Worm (Caenorhabditis elegans) whole organism, mixed stage, embryonic: ENCODE measurements around the gene rde-1.

ENCODE experiments used
- M03D4.4 ChIP-seq: sonication (generic microtip); optimal IDR thresholded peaks from 2 replicates; lab custom pipeline; 2017; ENCODE audit warnings: mild to moderate bottlenecking, missing genetic modification characterization, missing compliant biosample characterization
- bed-3 ChIP-seq: fragments of 200-800 bp; sonication (Bioruptor generic); optimal IDR thresholded peaks from 3 replicates; lab custom pipeline; 2018; ENCODE audit warnings: mild to moderate bottlenecking, missing genetic modification characterization, moderate library complexity, missing compliant biosample characterization
- blmp-1 ChIP-seq: fragments of 150-350 bp; optimal IDR thresholded peaks from 2 replicates; lab custom pipeline; 2014; ENCODE audit warnings: missing biosample characterization, missing genetic modification characterization
- ceh-39 ChIP-seq: fragments of 150-350 bp; optimal IDR thresholded peaks from 2 replicates; lab custom pipeline; 2014; ENCODE audit warnings: missing biosample characterization, missing genetic modification characterization
- ceh-43 ChIP-seq: fragments of 200-800 bp; sonication (Bioruptor generic); optimal IDR thresholded peaks from 2 replicates; lab custom pipeline; 2018; ENCODE audit warnings: mild to moderate bottlenecking, missing genetic modification characterization, moderate library complexity, missing compliant biosample characterization
- ceh-83 ChIP-seq: fragments of 200-800 bp; sonication (Bioruptor generic); optimal IDR thresholded peaks from 2 replicates; lab custom pipeline; 2018; ENCODE audit warnings: mild to moderate bottlenecking, missing genetic modification characterization, missing compliant biosample characterization
- ces-1 ChIP-seq: fragments of 150-350 bp; optimal IDR thresholded peaks from 2 replicates; lab custom pipeline; 2014; ENCODE audit warnings: missing biosample characterization, missing genetic modification reagents, missing genetic modification characterization
- cnd-1 ChIP-seq: fragments of 200-800 bp; sonication (Bioruptor generic); optimal IDR thresholded peaks from 2 replicates; lab custom pipeline; 2018; ENCODE audit warnings: mild to moderate bottlenecking, missing genetic modification characterization, missing compliant biosample characterization
- drap-1 ChIP-seq: fragments of 200-800 bp; sonication (Bioruptor generic); optimal IDR thresholded peaks from 3 replicates; lab custom pipeline; 2018; ENCODE audit warnings: mild to moderate bottlenecking, missing genetic modification characterization, missing compliant biosample characterization
- elt-1 ChIP-seq: sonication (generic microtip); optimal IDR thresholded peaks from 2 replicates; lab custom pipeline; 2017; ENCODE audit warnings: missing genetic modification characterization, mild to moderate bottlenecking, missing compliant biosample characterization, antibody characterized with exemption, moderate library complexity, borderline replicate concordance; ENCODE audit not compliant: insufficient read depth
- elt-3 ChIP-seq: fragments of 150-350 bp; optimal IDR thresholded peaks from 2 replicates; lab custom pipeline; 2014; ENCODE audit warnings: missing biosample characterization, missing genetic modification characterization
- flh-1 ChIP-seq: fragments of 200-800 bp; sonication (Bioruptor generic); optimal IDR thresholded peaks from 2 replicates; lab custom pipeline; 2018; ENCODE audit warnings: mild to moderate bottlenecking, missing genetic modification characterization, moderate library complexity, missing compliant biosample characterization
- ham-2 ChIP-seq: fragments of 200-800 bp; sonication (Bioruptor generic); optimal IDR thresholded peaks from 2 replicates; lab custom pipeline; 2018; ENCODE audit warnings: mild to moderate bottlenecking, missing genetic modification characterization, missing compliant biosample characterization
- hlh-1 ChIP-seq: fragments of 150-350 bp; optimal IDR thresholded peaks from 2 replicates; lab custom pipeline; 2014; ENCODE audit warnings: missing biosample characterization, missing genetic modification reagents, missing genetic modification characterization
- lin-13 ChIP-seq: fragments of 150-350 bp; optimal IDR thresholded peaks from 2 replicates; lab custom pipeline; 2014; ENCODE audit warnings: missing biosample characterization, missing genetic modification characterization
- lin-32 ChIP-seq: fragments of 200-800 bp; sonication (Bioruptor generic); optimal IDR thresholded peaks from 2 replicates; lab custom pipeline; 2018; ENCODE audit warnings: mild to moderate bottlenecking, missing genetic modification characterization, missing compliant biosample characterization
- lsy-2 ChIP-seq: fragments of 150-350 bp; optimal IDR thresholded peaks from 2 replicates; lab custom pipeline; 2014; ENCODE audit warnings: missing biosample characterization, missing genetic modification characterization
- mab-5 ChIP-seq: fragments of 150-350 bp; optimal IDR thresholded peaks from 2 replicates; lab custom pipeline; 2014; ENCODE audit warnings: missing biosample characterization, missing genetic modification characterization
- mep-1 ChIP-seq: fragments of 150-350 bp; optimal IDR thresholded peaks from 2 replicates; lab custom pipeline; 2017; ENCODE audit warnings: missing biosample characterization, missing genetic modification reagents, missing genetic modification characterization, inconsistent platforms
- mls-2 ChIP-seq: sonication (generic microtip); optimal IDR thresholded peaks from 2 replicates; lab custom pipeline; 2016; ENCODE audit warnings: mild to moderate bottlenecking, missing genetic modification characterization, moderate library complexity, missing compliant biosample characterization
- nhr-12 ChIP-seq: fragments of 150-350 bp; optimal IDR thresholded peaks from 2 replicates; lab custom pipeline; 2014; ENCODE audit warnings: missing biosample characterization, missing genetic modification characterization
- nhr-2 ChIP-seq: fragments of 150-350 bp; optimal IDR thresholded peaks from 2 replicates; lab custom pipeline; 2014; ENCODE audit warnings: missing biosample characterization, missing genetic modification characterization
- nhr-237 ChIP-seq: fragments of 150-350 bp; optimal IDR thresholded peaks from 2 replicates; lab custom pipeline; 2014; ENCODE audit warnings: missing biosample characterization, missing genetic modification characterization
- nhr-28 ChIP-seq: fragments of 150-350 bp; optimal IDR thresholded peaks from 2 replicates; lab custom pipeline; 2014; ENCODE audit warnings: missing biosample characterization, missing genetic modification characterization
- nhr-76 ChIP-seq: sonication (generic microtip); optimal IDR thresholded peaks from 2 replicates; lab custom pipeline; 2017; ENCODE audit warnings: missing biosample characterization, missing genetic modification characterization
- pha-4 ChIP-seq: fragments of 150-350 bp; optimal IDR thresholded peaks from 2 replicates; lab custom pipeline; 2018; ENCODE audit warnings: missing biosample characterization, missing genetic modification reagents, missing genetic modification characterization
- sem-2 ChIP-seq: fragments of 200-800 bp; sonication (Bioruptor generic); optimal IDR thresholded peaks from 2 replicates; lab custom pipeline; 2018; ENCODE audit warnings: mild to moderate bottlenecking, missing genetic modification characterization, missing compliant biosample characterization
- snpc-4 ChIP-seq: fragments of 150-350 bp; optimal IDR thresholded peaks from 2 replicates; lab custom pipeline; 2014; ENCODE audit warnings: missing biosample characterization, missing genetic modification characterization
- sptf-1 ChIP-seq: sonication (generic microtip); optimal IDR thresholded peaks from 2 replicates; lab custom pipeline; 2017; ENCODE audit warnings: mild to moderate bottlenecking, missing genetic modification characterization, moderate library complexity, missing compliant biosample characterization
- tbx-8 ChIP-seq: fragments of 200-800 bp; sonication (Bioruptor generic); optimal IDR thresholded peaks from 2 replicates; lab custom pipeline; 2018; ENCODE audit warnings: mild to moderate bottlenecking, missing genetic modification characterization, moderate library complexity, missing compliant biosample characterization
- unc-120 ChIP-seq: sonication (generic microtip); optimal IDR thresholded peaks from 2 replicates; lab custom pipeline; 2017; ENCODE audit warnings: missing genetic modification characterization, missing compliant biosample characterization; ENCODE audit not compliant: poor library complexity, severe bottlenecking
- unc-39 ChIP-seq: fragments of 150-350 bp; optimal IDR thresholded peaks from 2 replicates; lab custom pipeline; 2014; ENCODE audit warnings: missing biosample characterization, missing genetic modification characterization
- unc-62 ChIP-seq: fragments of 150-350 bp; optimal IDR thresholded peaks from 2 replicates; lab custom pipeline; 2014; ENCODE audit warnings: missing biosample characterization, missing genetic modification reagents, missing genetic modification characterization
- zip-8 ChIP-seq: fragments of 150-350 bp; optimal IDR thresholded peaks from 2 replicates; lab custom pipeline; 2014; ENCODE audit warnings: missing biosample characterization, missing genetic modification characterization
- ztf-11 ChIP-seq: fragments of 150-350 bp; optimal IDR thresholded peaks from 2 replicates; lab custom pipeline; 2014; ENCODE audit warnings: missing biosample characterization, missing genetic modification characterization

The rde-1 gene

DNA sequence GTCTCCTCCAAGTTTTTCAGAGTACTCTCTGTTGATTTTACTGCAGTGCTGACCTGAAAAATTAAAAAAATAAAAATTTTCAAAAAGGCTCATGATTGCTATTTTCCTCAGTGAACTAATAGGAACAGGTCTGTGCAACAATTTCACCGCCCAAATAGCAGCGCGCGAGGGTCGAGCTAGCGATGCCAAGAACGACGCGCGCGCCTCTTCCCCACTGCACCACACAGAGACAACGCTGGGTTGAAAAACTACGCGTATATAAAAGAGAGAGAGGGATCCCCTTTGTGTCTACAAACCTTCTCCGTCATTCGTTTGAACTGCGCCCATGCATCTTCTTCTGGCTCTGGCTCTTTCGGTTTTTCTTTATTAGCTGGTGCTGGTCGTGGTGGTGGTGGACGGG is 21.3 kb downstream of the rde-1 start:
- TF ChIP-seq unc-62: peak; percentile 51
- no peak for TF ChIP-seq zip-8 (tag; lab: Kevin White, UChicago)
- peak; percentile 86 for TF ChIP-seq flh-1 (GFP tag; lab: Kevin White, UChicago)
- TF ChIP-seq unc-39: peak; percentile 44
- TF ChIP-seq mls-2: peak; percentile 96
- TF ChIP-seq mab-5 (tag; lab: Kevin White, UChicago): no peak
- TF ChIP-seq nhr-237 (tag; lab: Kevin White, UChicago): no peak
- peak; percentile 58 for TF ChIP-seq lin-13
- no peak for TF ChIP-seq elt-1 (tag; lab: Kevin White, UChicago)
- peak; percentile 25 for TF ChIP-seq ztf-11 (tag; lab: Kevin White, UChicago)
- peak; percentile 97 for TF ChIP-seq sptf-1
- peak; percentile 53 for TF ChIP-seq mep-1
- TF ChIP-seq blmp-1: no peak
- peak; percentile 89 for TF ChIP-seq tbx-8 (GFP tag; lab: Kevin White, UChicago)
- peak; percentile 93 for TF ChIP-seq ceh-43 (GFP tag; lab: Kevin White, UChicago)
- peak; percentile 92 for TF ChIP-seq lin-32 (GFP tag; lab: Kevin White, UChicago)
- TF ChIP-seq ceh-83 (GFP tag; lab: Kevin White, UChicago): peak; percentile 94
- no peak for TF ChIP-seq nhr-2 (tag; lab: Kevin White, UChicago)
- no peak for TF ChIP-seq nhr-76 (tag; lab: Kevin White, UChicago)
- TF ChIP-seq pha-4 (tag; lab: Kevin White, UChicago): peak; percentile 72
- TF ChIP-seq hlh-1 (tag; lab: Kevin White, UChicago): peak; percentile 15
- TF ChIP-seq nhr-28: peak; percentile 30
- TF ChIP-seq M03D4.4 (tag; lab: Kevin White, UChicago): peak; percentile 95
- TF ChIP-seq drap-1: peak; percentile 97
- TF ChIP-seq cnd-1 (tag; lab: Kevin White, UChicago): peak; percentile 93
- no peak for TF ChIP-seq ceh-39 (tag; lab: Kevin White, UChicago)
- TF ChIP-seq ces-1 (GFP tag; lab: Kevin White, UChicago): no peak
- peak; percentile 89 for TF ChIP-seq sem-2 (GFP tag; lab: Kevin White, UChicago)
- peak; percentile 90 for TF ChIP-seq bed-3 (GFP tag; lab: Kevin White, UChicago)
- TF ChIP-seq ham-2 (GFP tag; lab: Kevin White, UChicago): peak; percentile 88
- no peak for TF ChIP-seq elt-3
- TF ChIP-seq unc-120 (tag; lab: Kevin White, UChicago): peak; percentile 88
- TF ChIP-seq lsy-2 (tag; lab: Kevin White, UChicago): peak; percentile 28
- TF ChIP-seq snpc-4 (tag; lab: Kevin White, UChicago): no peak
- TF ChIP-seq nhr-12: no peak

DNA sequence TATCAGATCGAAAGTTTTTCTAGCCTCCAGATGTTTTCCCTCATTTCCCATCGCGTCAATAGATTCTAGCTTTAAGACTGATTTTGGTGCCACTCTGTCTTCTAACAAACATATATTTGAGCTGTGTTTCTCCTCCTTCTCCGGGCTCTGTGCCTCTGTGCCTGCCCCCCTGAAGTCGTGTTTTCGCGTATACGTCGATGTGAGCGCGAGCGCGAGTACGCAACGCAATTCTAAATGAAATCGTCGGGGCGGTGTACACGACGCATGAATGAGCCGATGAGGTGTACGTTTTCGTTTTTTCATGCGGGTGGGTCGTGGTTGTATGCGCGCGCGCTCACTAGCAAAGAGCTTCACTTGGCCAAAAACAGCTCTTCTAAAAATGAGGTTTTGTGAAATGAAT is 25.6 kb downstream of the rde-1 start:
- TF ChIP-seq ceh-39 (tag; lab: Kevin White, UChicago) (no peak), ceh-83 (GFP tag; lab: Kevin White, UChicago) (no peak), lin-32 (GFP tag; lab: Kevin White, UChicago) (no peak), elt-3 (no peak)

DNA sequence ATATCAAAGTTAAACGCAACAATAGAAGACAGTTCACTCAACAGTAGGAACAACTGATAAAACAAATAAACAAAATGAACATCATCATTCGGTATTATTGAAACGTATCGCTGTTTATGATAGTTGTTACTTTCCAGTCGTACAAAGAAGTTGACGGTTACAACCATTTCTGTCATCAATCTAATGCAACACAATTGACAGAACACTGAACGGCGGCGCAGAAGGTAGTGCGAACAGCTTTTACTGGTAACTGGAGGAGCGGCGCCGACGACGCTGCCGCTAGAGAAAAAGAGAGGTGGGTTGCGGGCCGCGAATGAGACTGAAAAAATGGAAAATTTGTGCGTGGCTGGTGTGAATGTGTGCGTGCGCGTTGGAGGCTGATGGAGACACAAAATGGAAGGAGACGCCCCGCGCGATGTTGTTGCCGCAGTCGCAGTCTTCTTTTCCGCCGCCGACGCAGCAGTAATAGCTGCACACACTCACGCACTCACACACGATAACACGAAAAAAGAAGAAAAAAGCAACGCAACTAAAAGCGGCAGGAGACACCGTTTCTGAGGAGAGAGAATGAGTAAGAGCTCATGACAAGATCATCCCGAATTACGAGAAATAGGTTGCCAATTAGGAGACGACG is 27.2 kb downstream of the rde-1 start:
- TF ChIP-seq sptf-1 (peak; percentile 0), ham-2 (GFP tag; lab: Kevin White, UChicago) (no peak), cnd-1 (tag; lab: Kevin White, UChicago) (no peak), ceh-43 (GFP tag; lab: Kevin White, UChicago) (no peak), nhr-76 (tag; lab: Kevin White, UChicago) (no peak), mep-1 (no peak), nhr-28 (no peak)

DNA sequence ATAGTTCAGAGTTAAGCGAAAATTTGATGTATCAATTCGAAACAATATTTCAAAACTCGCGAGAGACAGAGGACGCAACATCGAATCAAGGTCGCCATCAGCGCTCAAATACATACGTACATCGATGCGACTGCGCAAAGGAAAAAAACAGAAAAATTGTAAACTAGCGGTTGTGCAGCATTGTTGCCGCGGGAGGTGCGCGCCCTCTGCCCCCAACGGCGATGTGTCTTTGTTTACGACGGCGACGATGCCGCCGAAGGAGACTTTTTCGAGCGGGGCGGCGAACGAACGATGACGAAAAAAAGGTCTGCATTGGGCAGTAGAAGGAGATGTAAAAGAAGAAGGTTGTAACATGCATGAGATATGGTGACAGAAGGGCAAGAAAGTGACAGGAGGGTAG is 28.5 kb downstream of the rde-1 start:
- TF ChIP-seq nhr-2 (tag; lab: Kevin White, UChicago) (no peak), lin-13 (no peak), flh-1 (GFP tag; lab: Kevin White, UChicago) (no peak), sem-2 (GFP tag; lab: Kevin White, UChicago) (no peak), ces-1 (GFP tag; lab: Kevin White, UChicago) (no peak), M03D4.4 (tag; lab: Kevin White, UChicago) (no peak), cnd-1 (tag; lab: Kevin White, UChicago) (no peak), nhr-237 (tag; lab: Kevin White, UChicago) (no peak)
